Worm (Caenorhabditis elegans): ENCODE results near the gene faxc-1.

DNA sequence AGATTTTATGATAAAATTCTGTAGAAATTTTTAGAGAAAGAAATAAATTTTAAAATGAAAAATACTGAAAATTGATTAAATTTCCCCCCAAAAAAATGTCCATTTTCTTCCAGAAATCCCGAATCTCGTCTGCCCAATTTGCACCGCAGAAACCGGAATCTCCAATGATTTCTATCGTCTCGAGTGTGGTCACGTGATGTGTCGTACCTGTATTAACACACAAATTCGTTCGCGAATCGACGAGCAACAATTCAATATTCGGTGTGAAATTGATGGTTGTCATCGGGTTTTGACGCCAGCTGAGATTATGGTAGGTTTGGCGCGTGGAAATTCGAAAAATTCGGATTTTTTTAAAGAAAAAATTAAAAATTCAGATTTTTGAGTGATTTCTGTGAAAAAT lies 32.6 kb downstream of the faxc-1 start:
- no peak for TF ChIP-seq W03F9.2 (tag; optimal IDR thresholded peaks at IDR 0.05)
- no peak for TF ChIP-seq him-1 (tag; optimal IDR thresholded peaks at IDR 0.05)
- no peak for TF ChIP-seq dao-5 (tag; optimal IDR thresholded peaks at IDR 0.05)
